Worm (Caenorhabditis elegans) whole organism, L1 larva: ENCODE measurements around the gene moc-2.
A peak's percentile ranks its signal among the peaks of the same experiment; 100 is the strongest.

ENCODE experiments used
- C16A3.4 ChIP-seq: fragments of 150-350 bp; optimal IDR thresholded peaks from 2 replicates; lab custom pipeline; 2014; ENCODE audit warnings: missing biosample characterization, missing genetic modification characterization
- aly-2 ChIP-seq: fragments of 150-350 bp; optimal IDR thresholded peaks from 2 replicates; lab custom pipeline; 2014; ENCODE audit warnings: missing biosample characterization, missing genetic modification characterization
- blmp-1 ChIP-seq: fragments of 150-350 bp; optimal IDR thresholded peaks from 2 replicates; lab custom pipeline; 2014; ENCODE audit warnings: missing biosample characterization, missing genetic modification characterization
- ceh-63 ChIP-seq: fragments of 200-800 bp; sonication (Bioruptor generic); optimal IDR thresholded peaks from 2 replicates; lab custom pipeline; 2018; ENCODE audit warnings: mild to moderate bottlenecking, missing genetic modification characterization, missing compliant biosample characterization
- dpl-1 ChIP-seq, 3 experiments: fragments of 150-350 bp in 2 of 3; sonication (generic microtip) in 1 of 3; optimal IDR thresholded peaks; 2 replicates each; lab custom pipeline; 2014 to 2017; ENCODE audit warnings: missing biosample characterization in 3 of 3, missing genetic modification characterization in 3 of 3, missing genetic modification reagents in 3 of 3
- dsc-1 ChIP-seq: sonication (generic microtip); optimal IDR thresholded peaks from 2 replicates; lab custom pipeline; 2016; ENCODE audit warnings: mild to moderate bottlenecking, missing genetic modification characterization, missing compliant biosample characterization
- efl-1 ChIP-seq, 4 experiments: fragments of 150-350 bp; optimal IDR thresholded peaks in 3 of 4; peaks in 1 of 4; 1 replicate in 1 of 4; 2 replicates in 3 of 4; lab custom pipeline; 2014; ENCODE audit warnings: missing biosample characterization in 2 of 4, missing genetic modification characterization in 2 of 4, missing genetic modification reagents in 2 of 4
- elt-3 ChIP-seq, 6 experiments: fragments of 150-350 bp in 1 of 6; sonication (generic microtip); optimal IDR thresholded peaks; 2 replicates each; lab custom pipeline; 2017 to 2018; ENCODE audit warnings: missing biosample characterization in 6 of 6, missing genetic modification characterization in 6 of 6, inconsistent platforms in 1 of 6
- fkh-10 ChIP-seq: sonication (generic microtip); optimal IDR thresholded peaks from 2 replicates; lab custom pipeline; 2017; ENCODE audit warnings: missing biosample characterization, missing genetic modification reagents, missing genetic modification characterization
- fkh-4 ChIP-seq: sonication (generic microtip); optimal IDR thresholded peaks from 2 replicates; lab custom pipeline; 2016; ENCODE audit warnings: missing compliant biosample characterization, missing genetic modification characterization, borderline replicate concordance
- fos-1 ChIP-seq: fragments of 150-350 bp; optimal IDR thresholded peaks from 2 replicates; lab custom pipeline; 2014; ENCODE audit warnings: missing biosample characterization, missing genetic modification characterization
- hlh-4 ChIP-seq: sonication (generic microtip); optimal IDR thresholded peaks from 2 replicates; lab custom pipeline; 2016; ENCODE audit warnings: mild to moderate bottlenecking, missing genetic modification characterization, missing compliant biosample characterization
- hpl-2 ChIP-seq: fragments of 150-350 bp; optimal IDR thresholded peaks from 2 replicates; lab custom pipeline; 2014; ENCODE audit warnings: missing biosample characterization, missing genetic modification reagents, missing genetic modification characterization
- irx-1 ChIP-seq: sonication (generic microtip); optimal IDR thresholded peaks from 2 replicates; lab custom pipeline; 2016; ENCODE audit warnings: missing genetic modification characterization, missing compliant biosample characterization
- lin-13 ChIP-seq: fragments of 150-350 bp; optimal IDR thresholded peaks from 2 replicates; lab custom pipeline; 2014; ENCODE audit warnings: missing biosample characterization, missing genetic modification reagents, missing genetic modification characterization
- lin-14 ChIP-seq: fragments of 200-800 bp; sonication (Bioruptor generic); optimal IDR thresholded peaks from 2 replicates; lab custom pipeline; 2018; ENCODE audit warnings: mild to moderate bottlenecking, missing genetic modification characterization, moderate library complexity, missing compliant biosample characterization
- lin-15B ChIP-seq: fragments of 150-350 bp; sonication (generic microtip); optimal IDR thresholded peaks from 3 replicates; lab custom pipeline; 2014; ENCODE audit warnings: missing biosample characterization, missing genetic modification characterization
- lin-35 ChIP-seq, 2 experiments: fragments of 150-350 bp; optimal IDR thresholded peaks; 2 replicates each; lab custom pipeline; 2014; ENCODE audit warnings: missing biosample characterization in 2 of 2, missing genetic modification characterization in 2 of 2, missing genetic modification reagents in 2 of 2
- lsy-2 ChIP-seq, 2 experiments: fragments of 150-350 bp; optimal IDR thresholded peaks; 2 replicates each; lab custom pipeline; 2014; ENCODE audit warnings: missing biosample characterization in 2 of 2, missing genetic modification characterization in 2 of 2
- mdl-1 ChIP-seq, 2 experiments: fragments of 150-350 bp; optimal IDR thresholded peaks; 2 replicates each; lab custom pipeline; 2014 to 2017; ENCODE audit warnings: missing biosample characterization in 2 of 2, missing genetic modification characterization in 2 of 2, inconsistent platforms in 1 of 2
- mef-2 ChIP-seq: fragments of 150-350 bp; optimal IDR thresholded peaks from 2 replicates; lab custom pipeline; 2014; ENCODE audit warnings: missing biosample characterization, missing genetic modification characterization
- mep-1 ChIP-seq: fragments of 150-350 bp; optimal IDR thresholded peaks from 2 replicates; lab custom pipeline; 2014; ENCODE audit warnings: missing biosample characterization, missing genetic modification characterization
- nhr-11 ChIP-seq: fragments of 150-350 bp; optimal IDR thresholded peaks from 2 replicates; lab custom pipeline; 2014; ENCODE audit warnings: missing biosample characterization, missing genetic modification characterization
- nhr-19 ChIP-seq: fragments of 200-800 bp; sonication (Bioruptor generic); conservative IDR thresholded peaks from 2 replicates; pipeline ENCODE4 v1.3.6; 2022; ENCODE audit warnings: missing genetic modification characterization, missing compliant biosample characterization
- nhr-20 ChIP-seq: sonication (generic microtip); optimal IDR thresholded peaks from 2 replicates; lab custom pipeline; 2016; ENCODE audit warnings: mild to moderate bottlenecking, missing genetic modification characterization, missing compliant biosample characterization
- nhr-76 ChIP-seq: sonication (generic microtip); optimal IDR thresholded peaks from 2 replicates; lab custom pipeline; 2017; ENCODE audit warnings: missing biosample characterization, missing genetic modification characterization
- nhr-77 ChIP-seq: fragments of 150-350 bp; optimal IDR thresholded peaks from 2 replicates; lab custom pipeline; 2014; ENCODE audit warnings: missing biosample characterization, missing genetic modification characterization
- nhr-84 ChIP-seq: sonication (generic microtip); optimal IDR thresholded peaks from 2 replicates; lab custom pipeline; 2017; ENCODE audit warnings: missing biosample characterization, missing genetic modification characterization
- nhr-85 ChIP-seq: sonication (generic microtip); peaks from one replicate; lab custom pipeline; 2016; ENCODE audit warnings: missing genetic modification characterization, inconsistent platforms, missing compliant biosample characterization
- nhr-90 ChIP-seq: sonication (generic microtip); optimal IDR thresholded peaks from 2 replicates; lab custom pipeline; 2016; ENCODE audit warnings: mild to moderate bottlenecking, missing genetic modification characterization, missing compliant biosample characterization; ENCODE audit not compliant: poor library complexity
- pag-3 ChIP-seq: sonication (generic microtip); optimal IDR thresholded peaks from 2 replicates; lab custom pipeline; 2017; ENCODE audit warnings: missing genetic modification characterization, mild to moderate bottlenecking, missing compliant biosample characterization, antibody characterized with exemption, borderline replicate concordance; ENCODE audit not compliant: insufficient read depth
- rnt-1 ChIP-seq: sonication (generic microtip); optimal IDR thresholded peaks from 2 replicates; lab custom pipeline; 2016; ENCODE audit warnings: mild to moderate bottlenecking, missing genetic modification characterization, moderate library complexity, missing compliant biosample characterization
- snu-23 ChIP-seq: sonication (generic microtip); optimal IDR thresholded peaks from 2 replicates; lab custom pipeline; 2016; ENCODE audit warnings: missing genetic modification characterization, missing compliant biosample characterization
- swsn-7 ChIP-seq: sonication (generic microtip); optimal IDR thresholded peaks from 2 replicates; lab custom pipeline; 2016; ENCODE audit warnings: missing genetic modification characterization, missing compliant biosample characterization
- tlp-1 ChIP-seq: fragments of 150-350 bp; optimal IDR thresholded peaks from 2 replicates; lab custom pipeline; 2014; ENCODE audit warnings: missing biosample characterization, missing genetic modification characterization
- unc-30 ChIP-seq: sonication (generic microtip); optimal IDR thresholded peaks from 2 replicates; lab custom pipeline; 2017; ENCODE audit warnings: missing biosample characterization, missing genetic modification characterization
- unc-62 ChIP-seq: fragments of 150-350 bp; optimal IDR thresholded peaks from 2 replicates; lab custom pipeline; 2014; ENCODE audit warnings: missing biosample characterization, missing genetic modification reagents, missing genetic modification characterization
- unc-86 ChIP-seq: sonication (generic microtip); optimal IDR thresholded peaks from 2 replicates; lab custom pipeline; 2016; ENCODE audit warnings: missing genetic modification characterization, missing compliant biosample characterization
- vab-15 ChIP-seq: sonication (generic microtip); optimal IDR thresholded peaks from 2 replicates; lab custom pipeline; 2017; ENCODE audit warnings: missing genotype, mild to moderate bottlenecking, missing genetic modification characterization, missing compliant biosample characterization
- xbp-1 ChIP-seq: sonication (generic microtip); optimal IDR thresholded peaks from 2 replicates; lab custom pipeline; 2016; ENCODE audit warnings: missing genetic modification characterization, missing compliant biosample characterization
- zag-1 ChIP-seq: fragments of 150-350 bp; optimal IDR thresholded peaks from 2 replicates; lab custom pipeline; 2014; ENCODE audit warnings: missing biosample characterization, missing genetic modification characterization
- ztf-4 ChIP-seq: fragments of 150-350 bp; optimal IDR thresholded peaks from 2 replicates; lab custom pipeline; 2014; ENCODE audit warnings: missing biosample characterization, missing genetic modification characterization

Gene moc-2

ce11 chrV:6504131-6504827 lies at the start of gene moc-2:
TSS of gene moc-2 (minus strand) at chrV:6504181.
- TF ChIP-seq nhr-20 (tag; lab: Kevin White, UChicago) (no peak), blmp-1 (tag; lab: Kevin White, UChicago) (peak; percentile 83), mef-2 (no peak), xbp-1 (no peak), pag-3 (no peak), lsy-2 (tag; optimal IDR thresholded peaks at IDR 0.05; lab: Kevin White, UChicago) (peak in 1 of 2 experiments; percentile 17), mep-1 (no peak), tlp-1 (tag; lab: Kevin White, UChicago) (no peak), fos-1 (tag; lab: Kevin White, UChicago) (no peak), nhr-85 (tag; lab: Kevin White, UChicago) (peak; percentile 56), zag-1 (tag; lab: Kevin White, UChicago) (no peak), hpl-2 (GFP tag; lab: Kevin White, UChicago) (no peak), lin-14 (GFP tag; lab: Kevin White, UChicago) (no peak), nhr-11 (no peak), ceh-63 (GFP tag; lab: Kevin White, UChicago) (no peak), aly-2 (tag; lab: Kevin White, UChicago) (no peak), lin-15B (tag; lab: Kevin White, UChicago) (no peak), hlh-4 (tag; lab: Kevin White, UChicago) (no peak), vab-15 (tag; lab: Kevin White, UChicago) (no peak), nhr-76 (tag; lab: Kevin White, UChicago) (no peak), fkh-4 (tag; lab: Kevin White, UChicago) (no peak), elt-3 (tag; optimal IDR thresholded peaks at IDR 0.05; lab: Kevin White, UChicago) (peak in 2 of 6 experiments; percentile 11 to 55), snu-23 (GFP tag; lab: Kevin White, UChicago) (no peak)

ce11 chrV:6551707-6552390 lies 47.9 kb upstream of the moc-2 start, which contains the start of gene twk-10:
TSS of gene twk-10 (plus strand) at chrV:6552340.
- TF ChIP-seq efl-1 (optimal IDR thresholded peaks at IDR 0.05; lab: Kevin White, UChicago) = peak; percentile 18 to 36
- peak in 1 of 2 experiments; percentile 94 for TF ChIP-seq efl-1 (GFP tag; optimal IDR thresholded peaks at IDR 0.05 in 1 of 2; lab: Kevin White, UChicago)
- no peak for TF ChIP-seq lin-15B (tag; lab: Kevin White, UChicago)
- peak; percentile 21 to 48 for TF ChIP-seq lin-35 (GFP tag; optimal IDR thresholded peaks at IDR 0.05; lab: Kevin White, UChicago)
- no peak for TF ChIP-seq ceh-63 (GFP tag; lab: Kevin White, UChicago)
- TF ChIP-seq nhr-84 (tag; lab: Kevin White, UChicago) = no peak
- peak; percentile 44 for TF ChIP-seq nhr-19 (GFP tag; lab: Robert Waterston, UW)
- TF ChIP-seq tlp-1 (tag; lab: Kevin White, UChicago) = no peak
- TF ChIP-seq unc-30 (tag; lab: Kevin White, UChicago) = no peak
- TF ChIP-seq irx-1 (tag; lab: Kevin White, UChicago) = peak; percentile 27
- TF ChIP-seq vab-15 (tag; lab: Kevin White, UChicago) = no peak
- TF ChIP-seq ztf-4 = no peak
- TF ChIP-seq swsn-7 (tag; lab: Kevin White, UChicago) = peak; percentile 24
- peak; percentile 28 for TF ChIP-seq nhr-77 (tag; lab: Kevin White, UChicago)
- peak in 1 of 2 experiments; percentile 42 for TF ChIP-seq mdl-1 (tag; optimal IDR thresholded peaks at IDR 0.05; lab: Kevin White, UChicago)
- no peak for TF ChIP-seq lin-13 (GFP tag; lab: Kevin White, UChicago)
- peak; percentile 17 for TF ChIP-seq lin-14 (GFP tag; lab: Kevin White, UChicago)
- TF ChIP-seq C16A3.4 = peak; percentile 28
- TF ChIP-seq elt-3 (tag; optimal IDR thresholded peaks at IDR 0.05; lab: Kevin White, UChicago) = peak in 1 of 6 experiments; percentile 10
- TF ChIP-seq pag-3 = no peak
- TF ChIP-seq nhr-20 (tag; lab: Kevin White, UChicago) = peak; percentile 47
- peak; percentile 45 for TF ChIP-seq rnt-1 (tag; lab: Kevin White, UChicago)
- peak; percentile 42 for TF ChIP-seq snu-23 (GFP tag; lab: Kevin White, UChicago)
- TF ChIP-seq nhr-90 (tag; lab: Kevin White, UChicago) = peak; percentile 42
- peak; percentile 3 for TF ChIP-seq dsc-1 (tag; lab: Kevin White, UChicago)
- peak; percentile 52 for TF ChIP-seq mep-1
- no peak for TF ChIP-seq unc-86 (tag; lab: Kevin White, UChicago)
- TF ChIP-seq dpl-1 (GFP tag; optimal IDR thresholded peaks at IDR 0.05; lab: Kevin White, UChicago) = peak in 1 of 3 experiments; percentile 35
- TF ChIP-seq fkh-10 = no peak
- TF ChIP-seq xbp-1 = peak; percentile 15
- no peak for TF ChIP-seq unc-62 (GFP tag; lab: Kevin White, UChicago)
